Fruit fly (Drosophila melanogaster) whole organism, embryonic: Measurements from ENCODE around the gene CG5435.
A peak's percentile ranks its signal among the peaks of the same experiment; 100 is the strongest.

Experiments used
- Asciz ChIP-seq: fragments of 200-800 bp; sonication (Bioruptor generic); optimal IDR thresholded peaks from 2 replicates; lab custom pipeline; 2017; ENCODE audit warnings: missing biosample characterization, mild to moderate bottlenecking, missing genetic modification characterization, missing genetic modification reagents
- Atf-2 ChIP-seq: fragments of 200-800 bp; sonication (Bioruptor generic); optimal IDR thresholded peaks from 2 replicates; lab custom pipeline; 2016; ENCODE audit warnings: missing biosample characterization, missing genetic modification characterization
- Awh ChIP-seq: fragments of 200-800 bp; sonication (Bioruptor generic); IDR thresholded peaks from 2 replicates; pipeline ENCODE4, ENCODE4 v1.3.6; 2022; ENCODE audit warnings: missing biosample characterization, missing genetic modification characterization
- CG13123 ChIP-seq: fragments of 200-800 bp; sonication (Bioruptor generic); optimal IDR thresholded peaks from 2 replicates; lab custom pipeline; 2016; ENCODE audit warnings: missing biosample characterization, missing genetic modification characterization
- CG14050 ChIP-seq: fragments of 200-800 bp; sonication (Bioruptor generic); IDR thresholded peaks from 3 replicates; pipeline ENCODE4 v1.3.6; 2022; ENCODE audit warnings: missing biosample characterization, missing genetic modification characterization
- CG14441 ChIP-seq: fragments of 200-800 bp; sonication (Bioruptor generic); IDR thresholded peaks from 2 replicates; pipeline ENCODE4 v1.3.6; 2022; ENCODE audit warnings: missing biosample characterization, missing genetic modification characterization
- CG14667 ChIP-seq: fragments of 200-800 bp; sonication (Bioruptor generic); IDR thresholded peaks from 2 replicates; pipeline ENCODE4 v1.3.6; 2022; ENCODE audit warnings: missing biosample characterization, missing genetic modification characterization
- CG14710 ChIP-seq: fragments of 200-800 bp; sonication (Bioruptor generic); optimal IDR thresholded peaks from 3 replicates; lab custom pipeline; 2019; ENCODE audit warnings: missing biosample characterization, mild to moderate bottlenecking, missing genetic modification characterization, moderate library complexity
- CG15601 ChIP-seq: fragments of 200-800 bp; sonication (Bioruptor generic); optimal IDR thresholded peaks from 3 replicates; lab custom pipeline; 2019; ENCODE audit warnings: missing biosample characterization, mild to moderate bottlenecking, missing genetic modification characterization, moderate library complexity
- CG1832 ChIP-seq: fragments of 200-800 bp; sonication (Bioruptor generic); optimal IDR thresholded peaks from 2 replicates; lab custom pipeline; 2017; ENCODE audit warnings: missing biosample characterization, mild to moderate bottlenecking, missing genetic modification characterization, inconsistent platforms
- CG18599 ChIP-seq: fragments of 200-800 bp; sonication (Bioruptor generic); optimal IDR thresholded peaks from 3 replicates; lab custom pipeline; 2017; ENCODE audit warnings: missing biosample characterization, missing genetic modification characterization, mild to moderate bottlenecking, moderate library complexity, missing genetic modification reagents
- CG18619 ChIP-seq: fragments of 200-800 bp; sonication (Bioruptor generic); optimal IDR thresholded peaks from 3 replicates; lab custom pipeline; 2017; ENCODE audit warnings: missing biosample characterization, mild to moderate bottlenecking, missing genetic modification characterization
- CG4328 ChIP-seq: fragments of 200-800 bp; sonication (Bioruptor generic); optimal IDR thresholded peaks from 3 replicates; lab custom pipeline; 2017; ENCODE audit warnings: missing biosample characterization, missing genetic modification reagents, missing genetic modification characterization
- CG43689 ChIP-seq: fragments of 200-800 bp; sonication (Bioruptor generic); IDR thresholded peaks from 2 replicates; pipeline ENCODE4 v1.3.6; 2022; ENCODE audit warnings: missing biosample characterization, missing genetic modification characterization
- CG4404 ChIP-seq: fragments of 200-800 bp; sonication (Bioruptor generic); IDR thresholded peaks from 2 replicates; pipeline ENCODE4 v1.3.6; 2022; ENCODE audit warnings: missing biosample characterization, missing genetic modification characterization
- CG5180 ChIP-seq: fragments of 200-800 bp; sonication (Bioruptor generic); optimal IDR thresholded peaks from 3 replicates; lab custom pipeline; 2017; ENCODE audit warnings: missing biosample characterization, missing genetic modification characterization, mild to moderate bottlenecking, moderate library complexity, missing genetic modification reagents
- CG9727 ChIP-seq: fragments of 200-800 bp; sonication (Bioruptor generic); optimal IDR thresholded peaks from 3 replicates; lab custom pipeline; 2017; ENCODE audit warnings: missing biosample characterization, mild to moderate bottlenecking, missing genetic modification characterization
- CoRest ChIP-seq: fragments of 200-800 bp; sonication (Bioruptor generic); optimal IDR thresholded peaks from 3 replicates; lab custom pipeline; 2018; ENCODE audit warnings: missing biosample characterization, mild to moderate bottlenecking, missing genetic modification characterization, moderate library complexity
- Deaf1 ChIP-seq: fragments of 200-800 bp; optimal IDR thresholded peaks from 3 replicates; lab custom pipeline; 2019; ENCODE audit warnings: missing biosample characterization, mild to moderate bottlenecking, missing genetic modification characterization, moderate library complexity
- ERR ChIP-seq: fragments of 200-800 bp; sonication (Bioruptor generic); optimal IDR thresholded peaks from 2 replicates; lab custom pipeline; 2016; ENCODE audit warnings: missing biosample characterization, missing genetic modification characterization
- Ets65A ChIP-seq: fragments of 200-800 bp; sonication (Bioruptor generic); peaks from one replicate; lab custom pipeline; 2016; ENCODE audit warnings: missing biosample characterization, missing genetic modification characterization
- Fer3 ChIP-seq: fragments of 200-800 bp; sonication (Bioruptor generic); optimal IDR thresholded peaks from 2 replicates; lab custom pipeline; 2018; ENCODE audit warnings: missing biosample characterization, mild to moderate bottlenecking, missing genetic modification characterization, moderate library complexity
- H2.0 ChIP-seq: fragments of 200-800 bp; sonication (Bioruptor generic); IDR thresholded peaks from 2 replicates; pipeline ENCODE4 v1.3.6; 2022; ENCODE audit warnings: missing biosample characterization, missing genetic modification characterization
- Hmr ChIP-seq: fragments of 200-800 bp; sonication (Bioruptor generic); optimal IDR thresholded peaks from 3 replicates; lab custom pipeline; 2017; ENCODE audit warnings: mild to moderate bottlenecking, missing biosample characterization, missing genetic modification reagents, missing genetic modification characterization
- Hr78 ChIP-seq, 2 experiments: fragments of 200-800 bp in 1 of 2; fragments of >200 bp in 1 of 2; sonication (Bioruptor generic) in 1 of 2; optimal IDR thresholded peaks; 2 replicates each; lab custom pipeline; 2017 to 2019; ENCODE audit warnings: missing biosample characterization in 2 of 2, missing genetic modification characterization in 2 of 2, mild to moderate bottlenecking in 1 of 2, moderate library complexity in 1 of 2
- Hsf ChIP-seq: fragments of 200-800 bp; sonication (Bioruptor generic); optimal IDR thresholded peaks from 3 replicates; lab custom pipeline; 2016; ENCODE audit warnings: missing biosample characterization, missing genetic modification characterization
- MTF-1 ChIP-seq: fragments of 200-800 bp; sonication (Bioruptor generic); optimal IDR thresholded peaks from 2 replicates; lab custom pipeline; 2018; ENCODE audit warnings: missing biosample characterization, mild to moderate bottlenecking, missing genetic modification characterization, borderline replicate concordance
- NC2α ChIP-seq: fragments of 200-800 bp; sonication (Bioruptor generic); optimal IDR thresholded peaks from 2 replicates; lab custom pipeline; 2016; ENCODE audit warnings: missing biosample characterization, missing genetic modification characterization
- Rfx ChIP-seq: fragments of 200-800 bp; sonication (Bioruptor generic); IDR thresholded peaks from 2 replicates; pipeline ENCODE4 v1.3.6; 2022; ENCODE audit warnings: missing biosample characterization, missing genetic modification characterization
- Scr ChIP-seq: fragments of 200-800 bp; sonication (Bioruptor generic); IDR thresholded peaks from 2 replicates; pipeline ENCODE4 v1.3.6; 2022; ENCODE audit warnings: missing biosample characterization, missing genetic modification characterization; ENCODE audit not compliant: partially characterized antibody
- Six4 ChIP-seq: fragments of 200-800 bp; sonication (Bioruptor generic); optimal IDR thresholded peaks from 2 replicates; lab custom pipeline; 2016; ENCODE audit warnings: missing biosample characterization, missing genetic modification characterization
- Sox100B ChIP-seq: fragments of 200-800 bp; sonication (Bioruptor generic); optimal IDR thresholded peaks from 3 replicates; lab custom pipeline; 2018; ENCODE audit warnings: missing biosample characterization, mild to moderate bottlenecking, missing genetic modification characterization
- Xrp1 ChIP-seq: fragments of 200-800 bp; sonication (Bioruptor generic); IDR thresholded peaks from 2 replicates; pipeline ENCODE4 v1.3.6; 2022; ENCODE audit warnings: missing biosample characterization, missing genetic modification characterization
- abd-A ChIP-seq: fragments of 200-800 bp; sonication (Bioruptor generic); optimal IDR thresholded peaks from 3 replicates; lab custom pipeline; 2019; ENCODE audit warnings: missing biosample characterization, mild to moderate bottlenecking, missing genetic modification characterization, moderate library complexity
- chm ChIP-seq: fragments of 200-800 bp; sonication (Bioruptor generic); IDR thresholded peaks from 2 replicates; pipeline ENCODE4 v1.3.6; 2022; ENCODE audit warnings: missing biosample characterization, missing genetic modification characterization
- da ChIP-seq: fragments of 200-800 bp; sonication (Bioruptor generic); optimal IDR thresholded peaks from 2 replicates; lab custom pipeline; 2016; ENCODE audit warnings: missing biosample characterization, missing genetic modification characterization
- dimm ChIP-seq: fragments of 200-800 bp; sonication (Bioruptor generic); IDR thresholded peaks from 2 replicates; pipeline ENCODE4 v1.3.6; 2022; ENCODE audit warnings: missing biosample characterization, missing genetic modification characterization
- fd3F ChIP-seq: fragments of 200-800 bp; sonication (Bioruptor generic); optimal IDR thresholded peaks from 2 replicates; lab custom pipeline; 2018; ENCODE audit warnings: missing biosample characterization, mild to moderate bottlenecking, missing genetic modification characterization, moderate library complexity
- grau ChIP-seq: fragments of 200-800 bp; optimal IDR thresholded peaks from 3 replicates; lab custom pipeline; 2019; ENCODE audit warnings: missing biosample characterization, mild to moderate bottlenecking, missing genetic modification characterization, moderate library complexity
- inv ChIP-seq: fragments of 200-800 bp; sonication (Bioruptor generic); IDR thresholded peaks from 2 replicates; pipeline ENCODE4 v1.3.6; 2022; ENCODE audit warnings: missing biosample characterization, missing genetic modification characterization; ENCODE audit not compliant: partially characterized antibody
- luna ChIP-seq: fragments of 200-800 bp; sonication (Bioruptor generic); optimal IDR thresholded peaks from 2 replicates; lab custom pipeline; 2016; ENCODE audit warnings: missing biosample characterization, missing genetic modification characterization
- mld ChIP-seq: fragments of 200-800 bp; sonication (Bioruptor generic); IDR thresholded peaks from 3 replicates; pipeline ENCODE4 v1.3.6; 2022; ENCODE audit warnings: missing biosample characterization, missing genetic modification characterization; ENCODE audit not compliant: partially characterized antibody
- odd ChIP-seq: fragments of 200-800 bp; sonication (Bioruptor generic); optimal IDR thresholded peaks from 2 replicates; lab custom pipeline; 2017; ENCODE audit warnings: missing biosample characterization, mild to moderate bottlenecking, missing genetic modification characterization
- sob ChIP-seq: fragments of 200-800 bp; sonication (Bioruptor generic); IDR thresholded peaks from 2 replicates; pipeline ENCODE4 v1.3.6; 2022; ENCODE audit warnings: missing biosample characterization, missing genetic modification characterization
- trem ChIP-seq: fragments of 200-800 bp; optimal IDR thresholded peaks from 3 replicates; lab custom pipeline; 2019; ENCODE audit warnings: missing biosample characterization, mild to moderate bottlenecking, missing genetic modification characterization, moderate library complexity
- tup ChIP-seq: fragments of 200-800 bp; sonication (Bioruptor generic); optimal IDR thresholded peaks from 2 replicates; lab custom pipeline; 2016; ENCODE audit warnings: missing biosample characterization, mild to moderate bottlenecking, missing genetic modification characterization, moderate library complexity
- usp ChIP-seq: fragments of >200 bp; optimal IDR thresholded peaks from 2 replicates; lab custom pipeline; 2017; ENCODE audit warnings: missing biosample characterization, missing genetic modification characterization
- vnd ChIP-seq: fragments of 200-800 bp; sonication (Bioruptor generic); IDR thresholded peaks from 3 replicates; pipeline ENCODE4 v1.3.6; 2022; ENCODE audit warnings: missing biosample characterization, missing genetic modification characterization; ENCODE audit not compliant: partially characterized antibody
- zen2 ChIP-seq: fragments of 200-800 bp; sonication (Bioruptor generic); IDR thresholded peaks from 3 replicates; pipeline ENCODE4 v1.3.6; 2022; ENCODE audit warnings: missing biosample characterization, missing genetic modification characterization; ENCODE audit not compliant: partially characterized antibody

CG5435 gene

dm6 chr2L:12468813-12469212, 38.1 kb upstream of the CG5435 start (continued):
- TF ChIP-seq CG4404 (GFP tag; lab: Robert Waterston, UW) (no peak), CG18599 (GFP tag; lab: Kevin White, UChicago) (peak; percentile 49)

- TF ChIP-seq grau (tag; lab: Kevin White, UChicago): peak; percentile 60
- no peak; the same call in 1 of the 2 replicates for TF ChIP-seq chm
- no peak for TF ChIP-seq MTF-1
- TF ChIP-seq Deaf1 (tag; lab: Kevin White, UChicago): peak; percentile 17
- no peak for TF ChIP-seq CG13123 (GFP tag; lab: Kevin White, UChicago)
- no peak for TF ChIP-seq Xrp1 (GFP tag; lab: Robert Waterston, UW)
- no peak for TF ChIP-seq Ets65A
- peak; percentile 22 for TF ChIP-seq CG4328
- no peak for TF ChIP-seq CG14710
- peak; percentile 35 for TF ChIP-seq Hsf (GFP tag; lab: Kevin White, UChicago)
- no peak for TF ChIP-seq Awh (GFP tag; lab: Robert Waterston, UW)
- TF ChIP-seq usp (GFP tag; lab: Kevin White, UChicago): no peak
- TF ChIP-seq CG1832 (GFP tag; lab: Kevin White, UChicago): no peak
- TF ChIP-seq trem (tag; lab: Kevin White, UChicago): no peak
- peak; percentile 72 for TF ChIP-seq CG14441 (GFP tag; lab: Robert Waterston, UW)
- no peak for TF ChIP-seq CG43689
- no peak for TF ChIP-seq tup
- no peak for TF ChIP-seq zen2 (GFP tag; lab: Robert Waterston, UW)
- TF ChIP-seq CG15601 (tag; lab: Kevin White, UChicago): no peak
- peak; percentile 59; the same call in 1 of the 2 replicates for TF ChIP-seq sob
- no peak for TF ChIP-seq CG14667 (GFP tag; lab: Robert Waterston, UW)
- peak; percentile 90 for TF ChIP-seq Rfx (GFP tag; lab: Robert Waterston, UW)
- no peak for TF ChIP-seq dimm (GFP tag; lab: Robert Waterston, UW)
- peak; percentile 29 for TF ChIP-seq Atf-2
- TF ChIP-seq odd (GFP tag; lab: Kevin White, UChicago): no peak
- peak; percentile 34; the same call in 1 of the 2 replicates for TF ChIP-seq H2.0 (GFP tag; lab: Robert Waterston, UW)
- peak; percentile 56 for TF ChIP-seq ERR (GFP tag; lab: Kevin White, UChicago)
- peak; percentile 56 for TF ChIP-seq fd3F (GFP tag; lab: Kevin White, UChicago)
- TF ChIP-seq CG9727 (GFP tag; lab: Kevin White, UChicago): peak; percentile 47
- TF ChIP-seq inv (GFP tag; lab: Robert Waterston, UW): no peak
- no peak for TF ChIP-seq Sox100B (GFP tag; lab: Kevin White, UChicago)
- TF ChIP-seq mld (GFP tag; lab: Robert Waterston, UW): no peak
- peak; percentile 70 for TF ChIP-seq Hmr (GFP tag; lab: Kevin White, UChicago)
- TF ChIP-seq CG5180 (GFP tag; lab: Kevin White, UChicago): no peak
- no peak for TF ChIP-seq Six4 (GFP tag; lab: Kevin White, UChicago)
- peak; percentile 40 for TF ChIP-seq CG18619 (GFP tag; lab: Kevin White, UChicago)
- no peak for TF ChIP-seq vnd
- TF ChIP-seq NC2α (GFP tag; lab: Kevin White, UChicago): no peak
- no peak for TF ChIP-seq da (GFP tag; lab: Kevin White, UChicago)
- peak; percentile 50 for TF ChIP-seq CoRest (tag; lab: Kevin White, UChicago)
- TF ChIP-seq abd-A (tag; lab: Kevin White, UChicago): peak; percentile 96
- TF ChIP-seq Asciz (GFP tag; lab: Kevin White, UChicago): no peak
- TF ChIP-seq Fer3 (tag; lab: Kevin White, UChicago): peak; percentile 66
- no peak for TF ChIP-seq luna (GFP tag; lab: Kevin White, UChicago)
- no peak for TF ChIP-seq Scr (GFP tag; lab: Robert Waterston, UW)
- no peak for TF ChIP-seq CG14050 (GFP tag; lab: Robert Waterston, UW)
- TF ChIP-seq Hr78 (GFP tag; optimal IDR thresholded peaks at IDR 0.05; lab: Kevin White, UChicago): no peak
Measured at dm6 chr2L:12467673-12468072, 37.0 kb upstream of the CG5435 start.
